Worm (Caenorhabditis elegans): ENCODE data around the gene kel-1.

DNA sequence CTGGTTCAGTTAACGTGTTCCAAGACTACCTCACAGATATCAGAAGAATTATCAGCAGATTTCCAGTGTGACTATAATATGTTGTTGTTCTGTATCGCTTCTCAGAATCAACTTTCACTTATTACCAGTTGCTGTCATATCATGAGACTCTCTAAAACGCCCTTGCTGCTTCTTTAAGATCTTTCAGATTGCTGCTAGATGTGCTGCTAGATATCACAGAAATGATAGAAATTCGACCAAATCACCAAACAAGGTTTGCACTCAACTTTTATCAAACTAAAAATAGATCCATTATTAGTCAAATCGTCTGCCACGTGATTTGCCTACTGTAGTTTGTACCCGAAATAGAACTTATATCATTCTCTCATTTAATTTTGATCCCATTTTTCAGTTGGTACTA lies 44.2 kb upstream of the kel-1 start:
- no peak for TF ChIP-seq mep-1 (tag; optimal IDR thresholded peaks at IDR 0.05)
- no peak for TF ChIP-seq ceh-82 (tag; optimal IDR thresholded peaks at IDR 0.05)
- no peak for TF ChIP-seq hlh-17 (GFP tag; optimal IDR thresholded peaks at IDR 0.05; ENCODE audit: borderline replicate concordance)
- TF ChIP-seq lir-3 (tag; optimal IDR thresholded peaks at IDR 0.05; ENCODE audit: poor library complexity), result no peak
- no peak for TF ChIP-seq fos-1 (tag; optimal IDR thresholded peaks at IDR 0.05)
- TF ChIP-seq fkh-10 (GFP tag; optimal IDR thresholded peaks at IDR 0.05), result no peak
- no peak for TF ChIP-seq nhr-76 (tag; optimal IDR thresholded peaks at IDR 0.05)
- no peak for TF ChIP-seq sptf-1 (tag; optimal IDR thresholded peaks at IDR 0.05)
- TF ChIP-seq isw-1 (GFP tag; IDR thresholded peaks at IDR 0.05), result no peak
- TF ChIP-seq swsn-7 (tag; optimal IDR thresholded peaks at IDR 0.05), result no peak
